Worm (Caenorhabditis elegans) whole organism, late embryonic: ENCODE measurements around the gene ntp-1.
A peak's percentile ranks its signal among the peaks of the same experiment; 100 is the strongest.

Experiments
- C08G9.2 ChIP-seq: sonication (generic microtip); optimal IDR thresholded peaks from 2 replicates; lab custom pipeline; 2016; ENCODE audit warnings: mild to moderate bottlenecking, missing genetic modification characterization, moderate library complexity, missing compliant biosample characterization
- F13H6.1 ChIP-seq: sonication (generic microtip); optimal IDR thresholded peaks from 2 replicates; lab custom pipeline; 2016; ENCODE audit warnings: missing genetic modification characterization, missing compliant biosample characterization
- Y22D7AL.16 ChIP-seq: sonication (generic microtip); optimal IDR thresholded peaks from 2 replicates; lab custom pipeline; 2016; ENCODE audit warnings: missing genetic modification characterization, missing compliant biosample characterization
- ahr-1 ChIP-seq: sonication (generic microtip); optimal IDR thresholded peaks from 2 replicates; lab custom pipeline; 2016; ENCODE audit warnings: missing genetic modification characterization, missing compliant biosample characterization
- ceh-14 ChIP-seq: sonication (generic microtip); optimal IDR thresholded peaks from 2 replicates; lab custom pipeline; 2016; ENCODE audit warnings: missing genotype, missing genetic modification characterization, missing compliant biosample characterization
- ceh-18 ChIP-seq: sonication (generic microtip); optimal IDR thresholded peaks from 2 replicates; lab custom pipeline; 2016; ENCODE audit warnings: missing genetic modification characterization, missing compliant biosample characterization
- ceh-19 ChIP-seq: fragments of 200-800 bp; sonication (Bioruptor generic); optimal IDR thresholded peaks from 2 replicates; lab custom pipeline; 2018; ENCODE audit warnings: mild to moderate bottlenecking, missing genetic modification characterization, missing compliant biosample characterization
- ceh-2 ChIP-seq: sonication (generic microtip); optimal IDR thresholded peaks from 2 replicates; lab custom pipeline; 2016; ENCODE audit warnings: missing genotype, missing genetic modification characterization, missing compliant biosample characterization
- ceh-22 ChIP-seq: sonication (generic microtip); optimal IDR thresholded peaks from 2 replicates; lab custom pipeline; 2017; ENCODE audit warnings: missing biosample characterization, missing genetic modification characterization
- ceh-24 ChIP-seq: sonication (generic microtip); optimal IDR thresholded peaks from 2 replicates; lab custom pipeline; 2016; ENCODE audit warnings: mild to moderate bottlenecking, missing genetic modification characterization, missing compliant biosample characterization
- ceh-31 ChIP-seq: sonication (generic microtip); optimal IDR thresholded peaks from 2 replicates; lab custom pipeline; 2016; ENCODE audit warnings: missing genetic modification characterization, missing compliant biosample characterization
- ceh-9 ChIP-seq: sonication (generic microtip); optimal IDR thresholded peaks from 2 replicates; lab custom pipeline; 2016; ENCODE audit warnings: mild to moderate bottlenecking, missing genetic modification characterization, inconsistent platforms, missing compliant biosample characterization
- elt-2 ChIP-seq: sonication (generic microtip); optimal IDR thresholded peaks from 2 replicates; lab custom pipeline; 2016; ENCODE audit warnings: missing genetic modification reagents, missing genetic modification characterization, missing compliant biosample characterization
- ets-4 ChIP-seq: sonication (generic microtip); optimal IDR thresholded peaks from 2 replicates; lab custom pipeline; 2016; ENCODE audit warnings: missing genetic modification characterization, missing compliant biosample characterization
- fax-1 ChIP-seq: sonication (generic microtip); optimal IDR thresholded peaks from 2 replicates; lab custom pipeline; 2016; ENCODE audit warnings: missing genotype, missing genetic modification characterization, missing compliant biosample characterization
- gmeb-2 ChIP-seq: sonication (generic microtip); optimal IDR thresholded peaks from 2 replicates; lab custom pipeline; 2016; ENCODE audit warnings: missing genetic modification characterization, inconsistent platforms, missing compliant biosample characterization
- hlh-30 ChIP-seq: sonication (generic microtip); optimal IDR thresholded peaks from 2 replicates; lab custom pipeline; 2017; ENCODE audit warnings: antibody characterized with exemption, missing genetic modification characterization, missing compliant biosample characterization; ENCODE audit not compliant: insufficient read depth
- lin-11 ChIP-seq: fragments of 200-800 bp; sonication (Bioruptor generic); optimal IDR thresholded peaks from 2 replicates; lab custom pipeline; 2018; ENCODE audit warnings: mild to moderate bottlenecking, missing genetic modification characterization, missing compliant biosample characterization
- madf-2 ChIP-seq: sonication (generic microtip); optimal IDR thresholded peaks from 2 replicates; lab custom pipeline; 2017; ENCODE audit warnings: missing genetic modification characterization, missing compliant biosample characterization
- mec-3 ChIP-seq: sonication (generic microtip); optimal IDR thresholded peaks from 2 replicates; lab custom pipeline; 2016; ENCODE audit warnings: borderline replicate concordance, missing genetic modification characterization, missing compliant biosample characterization
- nfya-1 ChIP-seq: sonication (generic microtip); optimal IDR thresholded peaks from 2 replicates; lab custom pipeline; 2017; ENCODE audit warnings: missing genetic modification characterization, mild to moderate bottlenecking, missing compliant biosample characterization, antibody characterized with exemption, moderate library complexity
- nhr-11 ChIP-seq: fragments of 150-350 bp; optimal IDR thresholded peaks from 2 replicates; lab custom pipeline; 2014; ENCODE audit warnings: missing biosample characterization, missing genetic modification characterization
- nhr-232 ChIP-seq: sonication (generic microtip); optimal IDR thresholded peaks from 2 replicates; lab custom pipeline; 2016; ENCODE audit warnings: missing genetic modification characterization, missing compliant biosample characterization
- npax-4 ChIP-seq: sonication (generic microtip); optimal IDR thresholded peaks from 2 replicates; lab custom pipeline; 2016; ENCODE audit warnings: missing genetic modification characterization, missing compliant biosample characterization
- pag-3 ChIP-seq: sonication (generic microtip); optimal IDR thresholded peaks from 2 replicates; lab custom pipeline; 2016; ENCODE audit warnings: missing compliant biosample characterization, missing genetic modification characterization, borderline replicate concordance
- pat-9 ChIP-seq: fragments of 200-800 bp; sonication (Bioruptor generic); optimal IDR thresholded peaks from 2 replicates; lab custom pipeline; 2018; ENCODE audit warnings: mild to moderate bottlenecking, missing genetic modification characterization, moderate library complexity, missing compliant biosample characterization
- pax-1 ChIP-seq: fragments of 150-350 bp; optimal IDR thresholded peaks from 2 replicates; lab custom pipeline; 2014; ENCODE audit warnings: missing biosample characterization, missing genetic modification characterization
- sdc-2 ChIP-seq: sonication (generic microtip); optimal IDR thresholded peaks from 2 replicates; lab custom pipeline; 2016; ENCODE audit warnings: missing genotype, missing genetic modification characterization, missing compliant biosample characterization
- sox-2 ChIP-seq: fragments of 200-800 bp; sonication (Bioruptor generic); IDR thresholded peaks from 2 replicates; pipeline ENCODE4 v1.3.6; 2022; ENCODE audit warnings: missing genetic modification reagents, missing genetic modification characterization, missing compliant biosample characterization
- tbx-2 ChIP-seq: sonication (generic microtip); optimal IDR thresholded peaks from 2 replicates; lab custom pipeline; 2016; ENCODE audit warnings: missing genetic modification characterization, missing compliant biosample characterization
- tbx-7 ChIP-seq: sonication (generic microtip); optimal IDR thresholded peaks from 2 replicates; lab custom pipeline; 2016; ENCODE audit warnings: missing genotype, missing genetic modification characterization, missing compliant biosample characterization
- ttx-3 ChIP-seq: sonication (generic microtip); optimal IDR thresholded peaks from 2 replicates; lab custom pipeline; 2016; ENCODE audit warnings: missing genetic modification reagents, missing genetic modification characterization, missing compliant biosample characterization
- unc-42 ChIP-seq: sonication (generic microtip); optimal IDR thresholded peaks from 2 replicates; lab custom pipeline; 2016; ENCODE audit warnings: missing genotype, missing genetic modification characterization, missing compliant biosample characterization
- unc-86 ChIP-seq: sonication (generic microtip); optimal IDR thresholded peaks from 2 replicates; lab custom pipeline; 2016; ENCODE audit warnings: missing genetic modification characterization, missing compliant biosample characterization
- zip-5 ChIP-seq: sonication (generic microtip); optimal IDR thresholded peaks from 2 replicates; lab custom pipeline; 2016; ENCODE audit warnings: missing genetic modification characterization, missing compliant biosample characterization

ntp-1 gene

DNA sequence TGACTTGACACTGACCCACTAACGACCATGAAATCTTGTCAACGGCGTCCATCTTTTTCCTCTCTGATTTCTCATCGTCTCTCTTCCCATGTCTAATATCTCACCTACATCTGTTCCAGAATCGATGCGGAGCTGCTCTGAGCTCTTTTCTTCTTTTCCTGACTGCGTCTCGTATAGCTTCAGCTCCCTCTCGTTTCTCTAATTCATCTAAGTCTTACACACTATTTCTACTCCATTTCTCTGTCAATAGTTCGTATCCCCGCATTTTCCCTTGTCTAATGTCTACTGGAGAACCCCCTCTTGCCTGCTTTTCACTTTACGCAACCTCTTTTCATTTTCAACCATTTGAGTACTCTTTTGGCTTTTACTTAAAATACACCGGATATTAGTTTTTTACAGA lies 23.2 kb upstream of the ntp-1 start, which contains the start of gene ric-3 (continued):
- TF ChIP-seq unc-86 (tag; lab: Kevin White, UChicago) (no peak), ttx-3 (tag; lab: Kevin White, UChicago) (no peak), sdc-2 (tag; lab: Kevin White, UChicago) (no peak), pat-9 (tag; lab: Kevin White, UChicago) (no peak), elt-2 (tag; lab: Kevin White, UChicago) (no peak), ets-4 (tag; lab: Kevin White, UChicago) (no peak), ceh-19 (GFP tag; lab: Kevin White, UChicago) (peak; percentile 18), sox-2 (no peak), ceh-22 (no peak), nhr-232 (tag; lab: Kevin White, UChicago) (no peak), madf-2 (no peak), Y22D7AL.16 (tag; lab: Kevin White, UChicago) (no peak), pax-1 (tag; lab: Kevin White, UChicago) (no peak), fax-1 (no peak), hlh-30 (tag; lab: Kevin White, UChicago) (no peak)

DNA sequence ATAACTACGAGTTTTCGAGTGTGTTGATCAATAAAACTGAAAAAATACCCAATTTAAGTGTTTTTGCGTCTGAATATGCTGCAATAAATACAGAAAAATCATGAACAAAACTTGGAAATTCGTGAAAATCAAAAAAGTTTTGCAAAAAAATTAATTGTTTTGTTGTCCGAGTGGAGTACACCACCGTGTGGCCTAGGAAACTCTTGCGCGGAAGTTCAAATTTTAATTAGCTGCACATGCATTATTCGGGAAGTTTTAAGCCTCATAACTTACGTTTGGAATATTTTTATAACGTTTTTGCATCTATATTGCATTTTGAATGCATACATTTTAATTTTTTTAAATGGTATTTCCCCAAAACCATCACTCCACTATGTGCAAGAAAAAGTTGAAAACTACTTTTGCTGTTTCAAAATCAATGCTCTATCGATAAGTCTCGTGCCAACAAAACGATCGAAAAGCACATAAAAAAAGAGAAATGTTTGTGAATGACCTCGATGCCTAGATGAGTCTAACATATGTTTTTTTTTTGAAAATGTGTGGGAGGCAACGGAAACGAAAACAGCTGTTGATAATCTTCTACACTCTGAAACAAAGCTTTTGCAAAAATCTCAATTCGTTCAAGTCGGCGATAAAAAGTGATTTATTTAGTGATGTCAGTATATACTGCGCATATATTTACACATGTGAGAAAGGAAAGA lies 21.9 kb upstream of the ntp-1 start:
- TF ChIP-seq ceh-31 (peak; percentile 52), ceh-18 (peak; percentile 18), C08G9.2 (tag; lab: Kevin White, UChicago) (peak; percentile 81), zip-5 (peak; percentile 46), pag-3 (tag; lab: Kevin White, UChicago) (no peak), ahr-1 (tag; lab: Kevin White, UChicago) (no peak), ceh-2 (peak; percentile 49), tbx-7 (peak; percentile 74), mec-3 (no peak), elt-2 (tag; lab: Kevin White, UChicago) (peak; percentile 27), hlh-30 (tag; lab: Kevin White, UChicago) (no peak), nfya-1 (no peak), nhr-11 (tag; lab: Kevin White, UChicago) (no peak), ceh-14 (tag; lab: Kevin White, UChicago) (peak; percentile 6), lin-11 (tag; lab: Kevin White, UChicago) (no peak), tbx-2 (tag; lab: Kevin White, UChicago) (peak; percentile 21), ceh-9 (tag; lab: Kevin White, UChicago) (no peak), ceh-24 (tag; lab: Kevin White, UChicago) (no peak), ets-4 (tag; lab: Kevin White, UChicago) (peak; percentile 58)

DNA sequence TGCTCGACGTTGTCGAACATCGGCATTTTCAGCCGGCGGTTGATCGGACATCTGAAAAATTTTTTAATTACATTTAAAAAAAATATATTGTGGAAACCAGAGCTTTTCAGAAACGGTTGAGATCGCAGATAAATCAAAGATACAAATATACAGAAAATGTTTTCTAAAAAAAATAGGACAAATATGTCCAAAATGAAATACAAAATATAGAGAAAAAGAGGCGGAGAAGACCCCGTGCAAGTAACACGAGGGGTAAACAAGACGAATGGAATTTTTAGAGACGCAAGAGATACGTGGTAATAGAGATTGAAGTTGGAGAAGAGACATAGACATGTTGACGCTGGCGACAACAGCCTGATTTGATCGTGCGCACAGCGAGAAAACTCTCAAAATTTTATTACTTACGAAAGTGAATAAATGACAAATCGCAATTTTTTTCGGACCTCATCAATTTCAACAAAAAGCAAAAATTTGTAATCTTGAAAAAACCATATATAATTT lies 21.1 kb upstream of the ntp-1 start, which contains the start of gene cdgs-1:
Gene cdgs-1, minus strand, starts transcription at position 51 of the 501 bp plus-strand sequence.
- TF ChIP-seq nfya-1 (peak; percentile 31), ceh-19 (GFP tag; lab: Kevin White, UChicago) (no peak), gmeb-2 (tag; lab: Kevin White, UChicago) (no peak), unc-42 (tag; lab: Kevin White, UChicago) (peak; percentile 78), npax-4 (tag; lab: Kevin White, UChicago) (no peak), unc-86 (tag; lab: Kevin White, UChicago) (no peak), hlh-30 (tag; lab: Kevin White, UChicago) (peak; percentile 68), tbx-7 (no peak)

DNA sequence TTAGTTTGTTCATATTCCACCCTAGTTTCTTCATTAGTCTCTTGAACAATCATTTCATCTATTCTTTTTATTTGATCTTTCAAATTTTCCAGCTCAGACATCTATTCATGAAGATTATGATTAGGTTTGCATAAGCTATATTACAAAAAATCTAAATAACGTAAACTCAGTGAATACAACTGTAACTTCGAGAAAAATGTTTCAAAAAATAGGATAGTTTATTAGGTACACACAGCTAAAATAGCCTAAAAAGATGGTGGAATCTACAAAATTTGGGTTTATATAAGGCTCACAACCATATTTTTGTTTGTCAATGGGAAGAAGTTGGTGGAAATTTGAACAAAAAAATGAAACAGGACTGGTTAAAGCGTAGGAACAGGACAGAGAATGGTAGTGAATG lies 18.1 kb upstream of the ntp-1 start, which contains the start of gene zgpa-1:
Gene zgpa-1, minus strand, starts transcription at position 101 of the 400 bp plus-strand sequence.
- TF ChIP-seq ceh-22 (no peak), F13H6.1 (tag; lab: Kevin White, UChicago) (no peak), unc-42 (tag; lab: Kevin White, UChicago) (no peak)
